Worm (Caenorhabditis elegans) whole organism, late embryonic: ENCODE data around the gene H20J04.6.

Experiments used
- C08G9.2 ChIP-seq: sonication (generic microtip); optimal IDR thresholded peaks from 2 replicates; lab custom pipeline; 2016; ENCODE audit warnings: mild to moderate bottlenecking, missing genetic modification characterization, moderate library complexity, missing compliant biosample characterization
- C38D4.7 ChIP-seq: fragments of 200-800 bp; sonication (Bioruptor generic); optimal IDR thresholded peaks from 2 replicates; lab custom pipeline; 2018; ENCODE audit warnings: mild to moderate bottlenecking, missing genetic modification characterization, moderate library complexity, missing compliant biosample characterization
- F13H6.1 ChIP-seq: sonication (generic microtip); optimal IDR thresholded peaks from 2 replicates; lab custom pipeline; 2016; ENCODE audit warnings: missing genetic modification characterization, missing compliant biosample characterization
- K02D7.2 ChIP-seq: sonication (generic microtip); optimal IDR thresholded peaks from 2 replicates; lab custom pipeline; 2017; ENCODE audit warnings: mild to moderate bottlenecking, missing genetic modification characterization, missing compliant biosample characterization
- T23F11.4 ChIP-seq: fragments of 200-800 bp; sonication (Bioruptor generic); optimal IDR thresholded peaks from 2 replicates; lab custom pipeline; 2018; ENCODE audit warnings: mild to moderate bottlenecking, missing genetic modification characterization, missing compliant biosample characterization
- Y22D7AL.16 ChIP-seq: sonication (generic microtip); optimal IDR thresholded peaks from 2 replicates; lab custom pipeline; 2016; ENCODE audit warnings: missing genetic modification characterization, missing compliant biosample characterization
- ahr-1 ChIP-seq: sonication (generic microtip); optimal IDR thresholded peaks from 2 replicates; lab custom pipeline; 2016; ENCODE audit warnings: missing genetic modification characterization, missing compliant biosample characterization
- ceh-18 ChIP-seq: sonication (generic microtip); optimal IDR thresholded peaks from 2 replicates; lab custom pipeline; 2016; ENCODE audit warnings: missing genetic modification characterization, missing compliant biosample characterization
- ceh-24 ChIP-seq: sonication (generic microtip); optimal IDR thresholded peaks from 2 replicates; lab custom pipeline; 2016; ENCODE audit warnings: mild to moderate bottlenecking, missing genetic modification characterization, missing compliant biosample characterization
- ceh-48 ChIP-seq: sonication (generic microtip); optimal IDR thresholded peaks from 2 replicates; lab custom pipeline; 2016; ENCODE audit warnings: missing genetic modification characterization, inconsistent platforms, missing compliant biosample characterization
- ceh-6 ChIP-seq: fragments of 200-800 bp; sonication (Bioruptor generic); optimal IDR thresholded peaks from 2 replicates; lab custom pipeline; 2018; ENCODE audit warnings: mild to moderate bottlenecking, missing genetic modification characterization, missing compliant biosample characterization
- che-1 ChIP-seq: sonication (generic microtip); optimal IDR thresholded peaks from 2 replicates; lab custom pipeline; 2016; ENCODE audit warnings: mild to moderate bottlenecking, missing genetic modification characterization, missing compliant biosample characterization
- dve-1 ChIP-seq: sonication (generic microtip); optimal IDR thresholded peaks from 2 replicates; lab custom pipeline; 2017; ENCODE audit warnings: antibody characterized with exemption, mild to moderate bottlenecking, missing genetic modification characterization, missing compliant biosample characterization
- elt-2 ChIP-seq: sonication (generic microtip); optimal IDR thresholded peaks from 2 replicates; lab custom pipeline; 2016; ENCODE audit warnings: missing genetic modification reagents, missing genetic modification characterization, missing compliant biosample characterization
- elt-4 ChIP-seq: sonication (generic microtip); optimal IDR thresholded peaks from 2 replicates; lab custom pipeline; 2016; ENCODE audit warnings: missing genetic modification characterization, missing compliant biosample characterization
- eyg-1 ChIP-seq: sonication (generic microtip); optimal IDR thresholded peaks from 2 replicates; lab custom pipeline; 2016; ENCODE audit warnings: missing genotype, missing genetic modification characterization, missing compliant biosample characterization
- fkh-10 ChIP-seq: fragments of 150-350 bp; optimal IDR thresholded peaks from 2 replicates; lab custom pipeline; 2014; ENCODE audit warnings: missing biosample characterization, missing genetic modification reagents, missing genetic modification characterization
- fkh-6 ChIP-seq: sonication (generic microtip); optimal IDR thresholded peaks from 2 replicates; lab custom pipeline; 2016; ENCODE audit warnings: missing genetic modification characterization, missing compliant biosample characterization
- hlh-13 ChIP-seq: fragments of 200-800 bp; sonication (Bioruptor generic); optimal IDR thresholded peaks from 2 replicates; lab custom pipeline; 2018; ENCODE audit warnings: mild to moderate bottlenecking, missing genetic modification characterization, missing compliant biosample characterization
- hlh-15 ChIP-seq: sonication (generic microtip); optimal IDR thresholded peaks from 2 replicates; lab custom pipeline; 2016; ENCODE audit warnings: missing genetic modification characterization, missing compliant biosample characterization
- hlh-6 ChIP-seq: sonication (generic microtip); optimal IDR thresholded peaks from 2 replicates; lab custom pipeline; 2016; ENCODE audit warnings: missing genotype, missing genetic modification characterization, missing compliant biosample characterization
- hlh-8 ChIP-seq: sonication (generic microtip); optimal IDR thresholded peaks from 2 replicates; lab custom pipeline; 2016; ENCODE audit warnings: missing genotype, missing genetic modification characterization, missing compliant biosample characterization
- mec-3 ChIP-seq: sonication (generic microtip); optimal IDR thresholded peaks from 2 replicates; lab custom pipeline; 2016; ENCODE audit warnings: borderline replicate concordance, missing genetic modification characterization, missing compliant biosample characterization
- nfya-1 ChIP-seq: sonication (generic microtip); optimal IDR thresholded peaks from 2 replicates; lab custom pipeline; 2017; ENCODE audit warnings: missing genetic modification characterization, mild to moderate bottlenecking, missing compliant biosample characterization, antibody characterized with exemption, moderate library complexity
- npax-4 ChIP-seq: sonication (generic microtip); optimal IDR thresholded peaks from 2 replicates; lab custom pipeline; 2016; ENCODE audit warnings: missing genetic modification characterization, missing compliant biosample characterization
- pag-3 ChIP-seq: sonication (generic microtip); optimal IDR thresholded peaks from 2 replicates; lab custom pipeline; 2016; ENCODE audit warnings: missing compliant biosample characterization, missing genetic modification characterization, borderline replicate concordance
- pat-9 ChIP-seq: fragments of 200-800 bp; sonication (Bioruptor generic); optimal IDR thresholded peaks from 2 replicates; lab custom pipeline; 2018; ENCODE audit warnings: mild to moderate bottlenecking, missing genetic modification characterization, moderate library complexity, missing compliant biosample characterization
- pax-1 ChIP-seq: fragments of 150-350 bp; optimal IDR thresholded peaks from 2 replicates; lab custom pipeline; 2014; ENCODE audit warnings: missing biosample characterization, missing genetic modification characterization
- pha-2 ChIP-seq: sonication (generic microtip); optimal IDR thresholded peaks from 2 replicates; lab custom pipeline; 2017; ENCODE audit warnings: mild to moderate bottlenecking, missing genetic modification characterization, missing compliant biosample characterization
- pha-4 ChIP-seq: fragments of 150-350 bp; optimal IDR thresholded peaks from 2 replicates; lab custom pipeline; 2018; ENCODE audit warnings: missing biosample characterization, missing genetic modification reagents, missing genetic modification characterization
- pqm-1 ChIP-seq: sonication (generic microtip); optimal IDR thresholded peaks from 2 replicates; lab custom pipeline; 2016; ENCODE audit warnings: missing genetic modification characterization, missing compliant biosample characterization
- pros-1 ChIP-seq: fragments of 150-350 bp; optimal IDR thresholded peaks from 2 replicates; lab custom pipeline; 2014; ENCODE audit warnings: missing biosample characterization, missing genetic modification reagents, missing genetic modification characterization
- rnt-1 ChIP-seq: sonication (generic microtip); optimal IDR thresholded peaks from 2 replicates; lab custom pipeline; 2016; ENCODE audit warnings: missing genetic modification characterization, missing compliant biosample characterization
- tbx-7 ChIP-seq: sonication (generic microtip); optimal IDR thresholded peaks from 2 replicates; lab custom pipeline; 2016; ENCODE audit warnings: missing genotype, missing genetic modification characterization, missing compliant biosample characterization
- unc-42 ChIP-seq: sonication (generic microtip); optimal IDR thresholded peaks from 2 replicates; lab custom pipeline; 2016; ENCODE audit warnings: missing genotype, missing genetic modification characterization, missing compliant biosample characterization
- unc-55 ChIP-seq: sonication (generic microtip); optimal IDR thresholded peaks from 2 replicates; lab custom pipeline; 2017; ENCODE audit warnings: missing biosample characterization, missing genetic modification reagents, missing genetic modification characterization
- unc-86 ChIP-seq: sonication (generic microtip); optimal IDR thresholded peaks from 2 replicates; lab custom pipeline; 2016; ENCODE audit warnings: missing genetic modification characterization, missing compliant biosample characterization
- zip-5 ChIP-seq: sonication (generic microtip); optimal IDR thresholded peaks from 2 replicates; lab custom pipeline; 2016; ENCODE audit warnings: missing genetic modification characterization, missing compliant biosample characterization
- ztf-16 ChIP-seq: sonication (generic microtip); optimal IDR thresholded peaks from 2 replicates; lab custom pipeline; 2017; ENCODE audit warnings: missing genetic modification characterization, missing compliant biosample characterization

The H20J04.6 gene

ce11 chrII:4288572-4288971 lies 34.5 kb upstream of the H20J04.6 start:
- TF ChIP-seq nfya-1 (tag; lab: Kevin White, UChicago) = no peak
- peak; percentile 50 for TF ChIP-seq elt-2 (tag; lab: Kevin White, UChicago)

DNA sequence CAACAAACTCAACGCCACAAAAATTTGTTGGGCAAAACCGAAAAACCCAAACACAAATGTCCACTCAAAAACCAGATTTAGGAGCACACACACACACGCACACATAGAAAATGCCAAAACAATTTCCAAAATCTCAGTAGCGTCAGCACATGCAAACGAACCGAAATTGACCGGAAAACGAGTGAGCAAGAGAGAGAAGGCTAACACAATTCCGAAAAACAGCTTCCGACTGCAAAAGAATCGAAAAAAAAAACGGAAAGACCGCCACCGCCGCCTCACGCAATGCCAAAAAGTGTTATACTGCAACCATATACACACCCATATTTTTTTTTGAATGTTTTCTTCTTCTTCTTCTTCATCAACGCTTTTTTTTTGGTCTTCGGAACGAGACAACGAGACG lies 31.3 kb upstream of the H20J04.6 start:
- TF ChIP-seq unc-42 (tag; lab: Kevin White, UChicago) (peak; percentile 79), che-1 (tag; lab: Kevin White, UChicago) (no peak)

- TF ChIP-seq mec-3 (tag; lab: Kevin White, UChicago) (no peak), unc-55 (GFP tag; lab: Kevin White, UChicago) (no peak), tbx-7 (tag; lab: Kevin White, UChicago) (no peak), ceh-24 (tag; lab: Kevin White, UChicago) (no peak), C08G9.2 (no peak), eyg-1 (no peak), ceh-18 (tag; lab: Kevin White, UChicago) (no peak), che-1 (tag; lab: Kevin White, UChicago) (no peak), fkh-6 (no peak), hlh-15 (no peak), Y22D7AL.16 (tag; lab: Kevin White, UChicago) (no peak), pha-4 (tag; lab: Kevin White, UChicago) (no peak), zip-5 (tag; lab: Kevin White, UChicago) (no peak), pha-2 (tag; lab: Kevin White, UChicago) (no peak), dve-1 (tag; lab: Kevin White, UChicago) (no peak), pag-3 (tag; lab: Kevin White, UChicago) (no peak), pros-1 (no peak), unc-86 (tag; lab: Kevin White, UChicago) (no peak), fkh-10 (GFP tag; lab: Kevin White, UChicago) (no peak), ceh-48 (tag; lab: Kevin White, UChicago) (no peak)
Observed at ce11 chrII:4293027-4293522, 30.0 kb upstream of the H20J04.6 start.

- TF ChIP-seq hlh-6 (tag; lab: Kevin White, UChicago) (no peak), ahr-1 (tag; lab: Kevin White, UChicago) (no peak), ztf-16 (tag; lab: Kevin White, UChicago) (no peak), tbx-7 (tag; lab: Kevin White, UChicago) (no peak), rnt-1 (no peak), T23F11.4 (GFP tag; lab: Kevin White, UChicago) (no peak), hlh-8 (tag; lab: Kevin White, UChicago) (no peak)
- TF ChIP-seq, all 69 proteins: peak for 0
Observed at ce11 chrII:4294189-4294588, 28.9 kb upstream of the H20J04.6 start.

- TF ChIP-seq mec-3 (tag; lab: Kevin White, UChicago) (no peak), hlh-15 (no peak), pqm-1 (no peak), pha-4 (tag; lab: Kevin White, UChicago) (no peak), npax-4 (tag; lab: Kevin White, UChicago) (no peak), T23F11.4 (GFP tag; lab: Kevin White, UChicago) (no peak), pat-9 (tag; lab: Kevin White, UChicago) (no peak)
Observed at ce11 chrII:4294801-4295200, 28.3 kb upstream of the H20J04.6 start, which contains the start of gene rml-4. rml-4 (plus strand) TSS chrII:4295101.

- TF ChIP-seq ceh-6 (GFP tag; lab: Kevin White, UChicago) (no peak), mec-3 (tag; lab: Kevin White, UChicago) (no peak), pax-1 (no peak), elt-4 (tag; lab: Kevin White, UChicago) (no peak), fkh-10 (GFP tag; lab: Kevin White, UChicago) (no peak), F13H6.1 (tag; lab: Kevin White, UChicago) (no peak), K02D7.2 (tag; lab: Kevin White, UChicago) (no peak), C38D4.7 (GFP tag; lab: Kevin White, UChicago) (no peak), pros-1 (no peak), pha-2 (tag; lab: Kevin White, UChicago) (no peak), unc-42 (tag; lab: Kevin White, UChicago) (no peak), hlh-13 (GFP tag; lab: Kevin White, UChicago) (no peak), eyg-1 (no peak)
Observed at ce11 chrII:4297259-4297658, 25.8 kb upstream of the H20J04.6 start.
